Worm (Caenorhabditis elegans) whole organism, L1 larva: ENCODE measurements around the gene mccc-1.

Experiments
- C04F5.9 ChIP-seq: sonication (generic microtip); optimal IDR thresholded peaks from 2 replicates; lab custom pipeline; 2016; ENCODE audit warnings: missing genetic modification characterization, missing compliant biosample characterization
- C16A3.4 ChIP-seq: fragments of 150-350 bp; optimal IDR thresholded peaks from 2 replicates; lab custom pipeline; 2014; ENCODE audit warnings: missing biosample characterization, missing genetic modification characterization
- C34B4.2 ChIP-seq: sonication (generic microtip); optimal IDR thresholded peaks from 2 replicates; lab custom pipeline; 2017; ENCODE audit warnings: mild to moderate bottlenecking, missing genetic modification characterization, missing compliant biosample characterization
- F16B12.6 ChIP-seq: fragments of 150-350 bp; optimal IDR thresholded peaks from 2 replicates; lab custom pipeline; 2014; ENCODE audit warnings: missing biosample characterization, missing genetic modification characterization
- aly-2 ChIP-seq: fragments of 150-350 bp; optimal IDR thresholded peaks from 2 replicates; lab custom pipeline; 2014; ENCODE audit warnings: missing biosample characterization, missing genetic modification characterization
- ama-1 ChIP-seq: fragments of 150-350 bp; optimal IDR thresholded peaks from 2 replicates; lab custom pipeline; 2014
- blmp-1 ChIP-seq: fragments of 150-350 bp; optimal IDR thresholded peaks from 2 replicates; lab custom pipeline; 2014; ENCODE audit warnings: missing biosample characterization, missing genetic modification characterization
- ceh-63 ChIP-seq: fragments of 200-800 bp; sonication (Bioruptor generic); optimal IDR thresholded peaks from 2 replicates; lab custom pipeline; 2018; ENCODE audit warnings: mild to moderate bottlenecking, missing genetic modification characterization, missing compliant biosample characterization
- ceh-8 ChIP-seq: fragments of 200-800 bp; sonication (Bioruptor generic); optimal IDR thresholded peaks from 2 replicates; lab custom pipeline; 2018; ENCODE audit warnings: mild to moderate bottlenecking, missing genetic modification characterization, moderate library complexity, missing compliant biosample characterization
- dsc-1 ChIP-seq: sonication (generic microtip); optimal IDR thresholded peaks from 2 replicates; lab custom pipeline; 2016; ENCODE audit warnings: mild to moderate bottlenecking, missing genetic modification characterization, missing compliant biosample characterization
- efl-1 ChIP-seq, 4 experiments: fragments of 150-350 bp; optimal IDR thresholded peaks in 3 of 4; peaks in 1 of 4; 1 replicate in 1 of 4; 2 replicates in 3 of 4; lab custom pipeline; 2014; ENCODE audit warnings: missing biosample characterization in 2 of 4, missing genetic modification characterization in 2 of 4, missing genetic modification reagents in 2 of 4
- efl-3 ChIP-seq: fragments of 200-800 bp; sonication (Bioruptor generic); optimal IDR thresholded peaks from 2 replicates; lab custom pipeline; 2018; ENCODE audit warnings: mild to moderate bottlenecking, missing genetic modification characterization, missing compliant biosample characterization
- egl-13 ChIP-seq: sonication (generic microtip); optimal IDR thresholded peaks from 2 replicates; lab custom pipeline; 2016; ENCODE audit warnings: missing genotype, missing genetic modification reagents, missing genetic modification characterization, missing compliant biosample characterization
- elt-2 ChIP-seq: sonication (generic microtip); optimal IDR thresholded peaks from 2 replicates; lab custom pipeline; 2016; ENCODE audit warnings: missing genetic modification characterization, mild to moderate bottlenecking, inconsistent platforms, missing compliant biosample characterization, missing genetic modification reagents
- elt-3 ChIP-seq, 6 experiments: fragments of 150-350 bp in 1 of 6; sonication (generic microtip); optimal IDR thresholded peaks; 2 replicates each; lab custom pipeline; 2017 to 2018; ENCODE audit warnings: missing biosample characterization in 6 of 6, missing genetic modification characterization in 6 of 6, inconsistent platforms in 1 of 6
- fkh-8 ChIP-seq: sonication (generic microtip); optimal IDR thresholded peaks from 2 replicates; lab custom pipeline; 2016; ENCODE audit warnings: mild to moderate bottlenecking, missing genetic modification characterization, missing compliant biosample characterization
- hlh-17 ChIP-seq: fragments of 200-800 bp; sonication (Bioruptor generic); optimal IDR thresholded peaks from 2 replicates; lab custom pipeline; 2018; ENCODE audit warnings: missing genetic modification characterization, mild to moderate bottlenecking, missing compliant biosample characterization, moderate library complexity, borderline replicate concordance
- isw-1 ChIP-seq: fragments of 200-800 bp; sonication (Bioruptor generic); IDR thresholded peaks from 2 replicates; pipeline ENCODE4 v1.3.6; 2022; ENCODE audit warnings: missing genetic modification characterization, missing compliant biosample characterization
- jun-1 ChIP-seq: fragments of 150-350 bp; optimal IDR thresholded peaks from 2 replicates; lab custom pipeline; 2014; ENCODE audit warnings: missing biosample characterization, missing genetic modification reagents, missing genetic modification characterization
- lin-14 ChIP-seq: fragments of 200-800 bp; sonication (Bioruptor generic); optimal IDR thresholded peaks from 2 replicates; lab custom pipeline; 2018; ENCODE audit warnings: mild to moderate bottlenecking, missing genetic modification characterization, moderate library complexity, missing compliant biosample characterization
- lin-15B ChIP-seq: fragments of 150-350 bp; sonication (generic microtip); optimal IDR thresholded peaks from 3 replicates; lab custom pipeline; 2014; ENCODE audit warnings: missing biosample characterization, missing genetic modification characterization
- lin-35 ChIP-seq, 2 experiments: fragments of 150-350 bp; optimal IDR thresholded peaks; 2 replicates each; lab custom pipeline; 2014; ENCODE audit warnings: missing biosample characterization in 2 of 2, missing genetic modification characterization in 2 of 2, missing genetic modification reagents in 2 of 2
- lir-3 ChIP-seq: sonication (generic microtip); optimal IDR thresholded peaks from 2 replicates; lab custom pipeline; 2016; ENCODE audit warnings: mild to moderate bottlenecking, missing genetic modification characterization, moderate library complexity, missing compliant biosample characterization; ENCODE audit not compliant: poor library complexity
- lsy-2 ChIP-seq, 2 experiments: fragments of 150-350 bp; optimal IDR thresholded peaks; 2 replicates each; lab custom pipeline; 2014; ENCODE audit warnings: missing biosample characterization in 2 of 2, missing genetic modification characterization in 2 of 2
- mdl-1 ChIP-seq, 2 experiments: fragments of 150-350 bp; optimal IDR thresholded peaks; 2 replicates each; lab custom pipeline; 2014 to 2017; ENCODE audit warnings: missing biosample characterization in 2 of 2, missing genetic modification characterization in 2 of 2, inconsistent platforms in 1 of 2
- mep-1 ChIP-seq: fragments of 150-350 bp; optimal IDR thresholded peaks from 2 replicates; lab custom pipeline; 2014; ENCODE audit warnings: missing biosample characterization, missing genetic modification characterization
- nhr-12 ChIP-seq: sonication (generic microtip); optimal IDR thresholded peaks from 2 replicates; lab custom pipeline; 2017; ENCODE audit warnings: missing biosample characterization, missing genetic modification characterization
- nhr-19 ChIP-seq: fragments of 200-800 bp; sonication (Bioruptor generic); conservative IDR thresholded peaks from 2 replicates; pipeline ENCODE4 v1.3.6; 2022; ENCODE audit warnings: missing genetic modification characterization, missing compliant biosample characterization
- nhr-20 ChIP-seq: sonication (generic microtip); optimal IDR thresholded peaks from 2 replicates; lab custom pipeline; 2016; ENCODE audit warnings: mild to moderate bottlenecking, missing genetic modification characterization, missing compliant biosample characterization
- nhr-47 ChIP-seq: sonication (generic microtip); optimal IDR thresholded peaks from 2 replicates; lab custom pipeline; 2016; ENCODE audit warnings: mild to moderate bottlenecking, missing genetic modification characterization, moderate library complexity, missing compliant biosample characterization
- nhr-71 ChIP-seq: sonication (generic microtip); optimal IDR thresholded peaks from 2 replicates; lab custom pipeline; 2016; ENCODE audit warnings: mild to moderate bottlenecking, missing genetic modification characterization, moderate library complexity, missing compliant biosample characterization
- nhr-77 ChIP-seq: fragments of 150-350 bp; optimal IDR thresholded peaks from 2 replicates; lab custom pipeline; 2014; ENCODE audit warnings: missing biosample characterization, missing genetic modification characterization
- nhr-85 ChIP-seq: sonication (generic microtip); peaks from one replicate; lab custom pipeline; 2016; ENCODE audit warnings: missing genetic modification characterization, inconsistent platforms, missing compliant biosample characterization
- nhr-90 ChIP-seq: sonication (generic microtip); optimal IDR thresholded peaks from 2 replicates; lab custom pipeline; 2016; ENCODE audit warnings: mild to moderate bottlenecking, missing genetic modification characterization, missing compliant biosample characterization; ENCODE audit not compliant: poor library complexity
- pqm-1 ChIP-seq: sonication (generic microtip); optimal IDR thresholded peaks from 3 replicates; lab custom pipeline; 2017; ENCODE audit warnings: missing biosample characterization, missing genetic modification characterization
- rnt-1 ChIP-seq: sonication (generic microtip); optimal IDR thresholded peaks from 2 replicates; lab custom pipeline; 2016; ENCODE audit warnings: mild to moderate bottlenecking, missing genetic modification characterization, moderate library complexity, missing compliant biosample characterization
- snu-23 ChIP-seq: sonication (generic microtip); optimal IDR thresholded peaks from 2 replicates; lab custom pipeline; 2016; ENCODE audit warnings: missing genetic modification characterization, missing compliant biosample characterization
- sox-4 ChIP-seq: sonication (generic microtip); optimal IDR thresholded peaks from 2 replicates; lab custom pipeline; 2016; ENCODE audit warnings: missing genetic modification characterization, missing compliant biosample characterization
- sptf-1 ChIP-seq: fragments of 150-350 bp; optimal IDR thresholded peaks from 2 replicates; lab custom pipeline; 2014; ENCODE audit warnings: missing biosample characterization, missing genetic modification characterization
- sup-37 ChIP-seq: fragments of 200-800 bp; sonication (Bioruptor generic); optimal IDR thresholded peaks from 2 replicates; lab custom pipeline; 2018; ENCODE audit warnings: mild to moderate bottlenecking, missing genetic modification characterization, missing compliant biosample characterization
- tbx-2 ChIP-seq: sonication (generic microtip); optimal IDR thresholded peaks from 2 replicates; lab custom pipeline; 2016; ENCODE audit warnings: missing genetic modification characterization, missing compliant biosample characterization
- ztf-11 ChIP-seq, 2 experiments: sonication (generic microtip); optimal IDR thresholded peaks; 2 replicates each; lab custom pipeline; 2016 to 2017; ENCODE audit warnings: missing genetic modification characterization in 2 of 2, missing biosample characterization in 1 of 2, missing compliant biosample characterization in 1 of 2

The mccc-1 gene

DNA sequence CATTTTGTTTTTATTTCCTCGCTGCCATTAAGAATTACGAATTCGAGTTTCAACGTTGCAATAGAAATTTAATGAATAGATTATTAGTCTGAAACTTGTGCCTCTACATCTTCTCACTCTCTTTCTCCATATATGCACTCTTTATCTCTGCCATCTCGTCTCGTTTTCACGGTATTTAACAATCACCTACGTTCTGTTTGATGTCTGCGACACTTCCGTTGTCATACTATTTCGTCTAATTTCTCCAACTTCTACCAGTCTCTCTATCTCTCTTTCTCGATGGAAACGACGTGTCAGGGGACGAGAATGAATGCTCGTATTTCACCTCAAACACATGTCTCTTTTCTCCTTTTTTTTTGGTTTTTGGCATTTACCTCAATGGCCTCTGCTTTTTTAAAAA is 10.5 kb upstream of the mccc-1 start (continued):
- no peak for TF ChIP-seq sup-37 (GFP tag; lab: Kevin White, UChicago)
- TF ChIP-seq hlh-17 (GFP tag; lab: Kevin White, UChicago) = no peak
- no peak for TF ChIP-seq nhr-77 (tag; lab: Kevin White, UChicago)
- no peak for TF ChIP-seq egl-13 (tag; lab: Kevin White, UChicago)
- TF ChIP-seq aly-2 (tag; lab: Kevin White, UChicago) = no peak
- peak; percentile 24 for TF ChIP-seq lir-3 (tag; lab: Kevin White, UChicago)
- TF ChIP-seq elt-2 (tag; lab: Kevin White, UChicago) = peak; percentile 46
- TF ChIP-seq jun-1 = no peak
- TF ChIP-seq rnt-1 = peak; percentile 49
- no peak for TF ChIP-seq ztf-11 (tag; optimal IDR thresholded peaks at IDR 0.05; lab: Kevin White, UChicago)
- TF ChIP-seq lin-14 (GFP tag; lab: Kevin White, UChicago) = peak; percentile 86
- no peak for TF ChIP-seq lin-15B
- no peak for TF ChIP-seq efl-3
- TF ChIP-seq nhr-71 = peak; percentile 70
- TF ChIP-seq C34B4.2 (tag; lab: Kevin White, UChicago) = no peak
- no peak for TF ChIP-seq F16B12.6
- TF ChIP-seq, all 84 proteins: peak for 26

DNA sequence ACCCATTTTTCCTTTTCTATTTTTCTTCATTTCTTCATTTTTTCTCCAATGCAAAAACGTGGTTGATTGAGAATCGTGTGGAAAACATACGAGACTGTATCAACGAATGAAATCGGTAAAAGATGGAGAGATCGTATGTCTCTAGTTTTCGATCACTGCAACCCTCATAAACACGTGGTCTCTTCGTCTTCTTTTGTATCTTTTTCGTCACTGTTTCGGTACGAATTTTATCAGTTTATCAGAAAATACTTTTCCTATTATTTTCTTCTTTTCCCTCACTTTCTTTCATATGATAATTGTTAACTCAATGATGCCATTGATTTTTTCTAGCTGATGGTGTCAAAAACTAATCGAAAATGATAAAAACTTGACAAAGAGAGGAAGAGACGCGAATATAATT is 8.7 kb upstream of the mccc-1 start:
- TF ChIP-seq nhr-85 = peak; percentile 91
- peak; percentile 32 for TF ChIP-seq nhr-19 (GFP tag; lab: Robert Waterston, UW)
- TF ChIP-seq tbx-2 (tag; lab: Kevin White, UChicago) = peak; percentile 31
- TF ChIP-seq isw-1 = no peak
- no peak for TF ChIP-seq sox-4 (tag; lab: Kevin White, UChicago)
- TF ChIP-seq blmp-1 (tag; lab: Kevin White, UChicago) = peak; percentile 89
- no peak for TF ChIP-seq ama-1 (lab: Kevin White, UChicago)
- TF ChIP-seq nhr-47 (tag; lab: Kevin White, UChicago) = peak; percentile 3
- TF ChIP-seq snu-23 (GFP tag; lab: Kevin White, UChicago) = peak; percentile 61
- TF ChIP-seq nhr-20 (tag; lab: Kevin White, UChicago) = peak; percentile 94
- peak in 4 of 6 experiments; percentile 26 to 81 (median 74) for TF ChIP-seq elt-3 (tag; optimal IDR thresholded peaks at IDR 0.05; lab: Kevin White, UChicago)
- TF ChIP-seq C16A3.4 = peak; percentile 45
- TF ChIP-seq elt-2 (tag; lab: Kevin White, UChicago) = peak; percentile 74
- peak in 1 of 2 experiments; percentile 10 for TF ChIP-seq lsy-2 (tag; optimal IDR thresholded peaks at IDR 0.05; lab: Kevin White, UChicago)
- peak in 1 of 2 experiments; percentile 71 for TF ChIP-seq lin-35 (GFP tag; optimal IDR thresholded peaks at IDR 0.05; lab: Kevin White, UChicago)
- TF ChIP-seq nhr-71 = peak; percentile 71
- peak; percentile 64 for TF ChIP-seq nhr-90 (tag; lab: Kevin White, UChicago)
- TF ChIP-seq sptf-1 = no peak
- peak; percentile 51 for TF ChIP-seq mep-1 (tag; lab: Kevin White, UChicago)
- TF ChIP-seq mdl-1 (tag; optimal IDR thresholded peaks at IDR 0.05; lab: Kevin White, UChicago) = peak in 1 of 2 experiments; percentile 65
- TF ChIP-seq C04F5.9 = no peak
- TF ChIP-seq efl-1 (optimal IDR thresholded peaks at IDR 0.05; lab: Kevin White, UChicago) = no peak
- TF ChIP-seq efl-1 (GFP tag; optimal IDR thresholded peaks at IDR 0.05 in 1 of 2; lab: Kevin White, UChicago) = peak in 1 of 2 experiments; percentile 33
- peak; percentile 79 for TF ChIP-seq lin-14 (GFP tag; lab: Kevin White, UChicago)

DNA sequence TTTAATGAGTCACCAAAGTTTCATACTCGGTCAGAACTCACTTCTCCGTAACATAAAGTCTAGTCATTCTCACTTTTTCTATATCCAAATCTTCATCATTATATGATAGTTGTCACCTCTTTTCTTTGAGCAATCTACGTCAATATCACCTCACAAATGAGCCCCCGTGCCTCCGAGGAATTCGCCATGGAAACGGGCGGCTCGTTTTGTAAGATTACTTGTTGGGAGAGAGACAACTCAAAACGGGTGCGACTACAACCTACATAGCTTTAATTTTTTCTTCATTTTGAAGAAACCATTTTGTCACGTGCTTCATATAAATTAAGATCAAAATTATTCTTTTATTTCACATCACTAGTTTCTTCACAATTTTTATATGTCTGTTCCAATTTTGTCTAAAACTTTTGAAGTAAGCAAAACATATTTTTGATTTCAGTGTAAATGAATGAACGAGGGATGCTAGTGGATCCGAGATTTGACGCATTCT is 5.4 kb upstream of the mccc-1 start, which contains the start of gene nhr-4:
Gene nhr-4 (plus strand): TSS at position 437 of the 487 bp plus-strand sequence.
- TF ChIP-seq egl-13 (tag; lab: Kevin White, UChicago) (no peak), ceh-8 (GFP tag; lab: Kevin White, UChicago) (no peak), efl-1 (optimal IDR thresholded peaks at IDR 0.05; lab: Kevin White, UChicago) (no peak), efl-1 (GFP tag; optimal IDR thresholded peaks at IDR 0.05 in 1 of 2; lab: Kevin White, UChicago) (peak in 1 of 2 experiments; percentile 56), nhr-71 (peak; percentile 12), ceh-63 (no peak), fkh-8 (tag; lab: Kevin White, UChicago) (peak; percentile 71), nhr-47 (tag; lab: Kevin White, UChicago) (peak; percentile 0), dsc-1 (peak; percentile 27), nhr-12 (tag; lab: Kevin White, UChicago) (no peak), pqm-1 (no peak)
